Fruit fly (Drosophila melanogaster): ENCODE results near the gene ATPsynbetaL.
A peak's percentile ranks its signal among the peaks of the same experiment; 100 is the strongest.

Gene ATPsynbetaL

dm6 chr3L:16143685-16144539, 46.3 kb downstream of the ATPsynbetaL start, which contains the start of gene CG32152 (continued):
- TF ChIP-seq Lim3 (GFP tag; IDR thresholded peaks at IDR 0.05) (no peak), CG34224 (GFP tag; IDR thresholded peaks at IDR 0.05; ENCODE audit: partially characterized antibody) (no peak), Gug (GFP tag; IDR thresholded peaks at IDR 0.05) (no peak), CG15479 (GFP tag; optimal IDR thresholded peaks at IDR 0.05) (no peak), oc (tag; optimal IDR thresholded peaks at IDR 0.05) (no peak), inv (GFP tag; IDR thresholded peaks at IDR 0.05; ENCODE audit: partially characterized antibody) (no peak), row (GFP tag; IDR thresholded peaks at IDR 0.05) (no peak), Xrp1 (GFP tag; IDR thresholded peaks at IDR 0.05) (no peak)

- peak; percentile 72 for TF ChIP-seq Med (GFP tag)
- TF ChIP-seq CG7372 (GFP tag; IDR thresholded peaks at IDR 0.05): no peak
- peak in 1 of 2 experiments; percentile 74 for TF ChIP-seq Pdp1 (GFP tag; optimal IDR thresholded peaks at IDR 0.05)
- TF ChIP-seq Mrtf (GFP tag; IDR thresholded peaks at IDR 0.05): no peak
- peak; percentile 23; the same call in 1 of the 2 replicates for TF ChIP-seq CG4360 (GFP tag; IDR thresholded peaks at IDR 0.05)
- TF ChIP-seq cg (GFP tag; optimal IDR thresholded peaks at IDR 0.05): peak; percentile 47
- no peak for TF ChIP-seq jigr1 (GFP tag; IDR thresholded peaks at IDR 0.05)
- TF ChIP-seq CG3726 (GFP tag; IDR thresholded peaks at IDR 0.05): 0 out of 3 replicates have a peak, but pooled peaks have one; percentile 52
- TF ChIP-seq CG2129 (GFP tag; IDR thresholded peaks at IDR 0.05; ENCODE audit: partially characterized antibody): no peak
- TF ChIP-seq CG13894 (tag; optimal IDR thresholded peaks at IDR 0.05): peak; percentile 19
- 0 out of 2 replicates have a peak, but pooled peaks have one; percentile 33 for TF ChIP-seq CG10959 (GFP tag; IDR thresholded peaks at IDR 0.05)
- TF ChIP-seq CG12769 (tag; optimal IDR thresholded peaks at IDR 0.05): peak; percentile 45
Observed at dm6 chr3L:16145282-16145681, 47.6 kb downstream of the ATPsynbetaL start.

dm6 chr3L:16145931-16146538, 48.4 kb downstream of the ATPsynbetaL start:
- TF ChIP-seq croc (GFP tag; conservative IDR thresholded peaks at IDR 0.05) (no peak), CG2678 (tag; optimal IDR thresholded peaks at IDR 0.05) (no peak), seq (GFP tag; IDR thresholded peaks at IDR 0.05) (0 out of 2 replicates have a peak, but pooled peaks have one; percentile 9), rib (GFP tag; IDR thresholded peaks at IDR 0.05) (no peak), H2.0 (GFP tag; IDR thresholded peaks at IDR 0.05) (no peak), mirr (GFP tag; optimal IDR thresholded peaks at IDR 0.05) (peak; percentile 1), unpg (GFP tag; optimal IDR thresholded peaks at IDR 0.05) (no peak), CG12299 (tag; optimal IDR thresholded peaks at IDR 0.05) (no peak), CG6689 (GFP tag; IDR thresholded peaks at IDR 0.05) (0 out of 2 replicates have a peak, but pooled peaks have one; percentile 7), CG7928 (GFP tag; optimal IDR thresholded peaks at IDR 0.05) (no peak), chinmo (GFP tag; IDR thresholded peaks at IDR 0.05; ENCODE audit: partially characterized antibody) (peak; percentile 84; the same call in 2 of the 4 replicates), ssp (GFP tag; IDR thresholded peaks at IDR 0.05) (no peak), cg (GFP tag; optimal IDR thresholded peaks at IDR 0.05) (peak; percentile 40), CG2199 (GFP tag; IDR thresholded peaks at IDR 0.05) (no peak), inv (GFP tag; IDR thresholded peaks at IDR 0.05; ENCODE audit: partially characterized antibody) (no peak), CG12155 (GFP tag; optimal IDR thresholded peaks at IDR 0.05) (no peak), PHDP (tag; optimal IDR thresholded peaks at IDR 0.05) (no peak), sr (GFP tag; IDR thresholded peaks at IDR 0.05) (peak; percentile 79), CG10147 (GFP tag; optimal IDR thresholded peaks at IDR 0.05) (no peak), CG6765 (GFP tag; optimal IDR thresholded peaks at IDR 0.05) (no peak), p53 (GFP tag; optimal IDR thresholded peaks at IDR 0.05) (no peak), Nf-YA (GFP tag; IDR thresholded peaks at IDR 0.05) (no peak), slou (GFP tag; optimal IDR thresholded peaks at IDR 0.05) (no peak), cato (GFP tag; optimal IDR thresholded peaks at IDR 0.05; ENCODE audit: borderline replicate concordance) (no peak), CG9609 (GFP tag; optimal IDR thresholded peaks at IDR 0.05) (no peak), CG1603 (tag; optimal IDR thresholded peaks at IDR 0.05) (no peak), exex (tag; optimal IDR thresholded peaks at IDR 0.05) (peak; percentile 60)

Data from whole organism, embryonic.